Fruit fly (Drosophila melanogaster) whole organism, embryonic: ENCODE data around the gene CG43338.

Experiments
- Awh ChIP-seq: fragments of 200-800 bp; sonication (Bioruptor generic); IDR thresholded peaks from 2 replicates; pipeline ENCODE4, ENCODE4 v1.3.6; 2022; ENCODE audit warnings: missing biosample characterization, missing genetic modification characterization
- CG34376 ChIP-seq: fragments of 200-800 bp; sonication (Bioruptor generic); optimal IDR thresholded peaks from 2 replicates; lab custom pipeline; 2018; ENCODE audit warnings: missing biosample characterization, mild to moderate bottlenecking, missing genetic modification characterization
- CG3995 ChIP-seq: fragments of 200-800 bp; sonication (Bioruptor generic); optimal IDR thresholded peaks from 3 replicates; lab custom pipeline; 2016; ENCODE audit warnings: missing biosample characterization, missing genetic modification characterization
- CG4707 ChIP-seq: fragments of 200-800 bp; sonication (Bioruptor generic); optimal IDR thresholded peaks from 2 replicates; lab custom pipeline; 2018; ENCODE audit warnings: missing biosample characterization, mild to moderate bottlenecking, missing genetic modification characterization, moderate library complexity
- D19B ChIP-seq: fragments of 200-800 bp; sonication (Bioruptor generic); optimal IDR thresholded peaks from 2 replicates; lab custom pipeline; 2017; ENCODE audit warnings: missing biosample characterization, mild to moderate bottlenecking, missing genetic modification characterization
- Drgx ChIP-seq: fragments of 200-800 bp; sonication (Bioruptor generic); IDR thresholded peaks from 2 replicates; pipeline ENCODE4 v1.3.6; 2022; ENCODE audit warnings: missing biosample characterization, missing genetic modification characterization
- Hmx ChIP-seq: fragments of 200-800 bp; sonication (Bioruptor generic); optimal IDR thresholded peaks from 2 replicates; lab custom pipeline; 2016; ENCODE audit warnings: missing biosample characterization, missing genetic modification characterization
- Hsf ChIP-seq: fragments of 200-800 bp; sonication (Bioruptor generic); optimal IDR thresholded peaks from 3 replicates; lab custom pipeline; 2016; ENCODE audit warnings: missing biosample characterization, missing genetic modification characterization
- YL-1 ChIP-seq: fragments of 200-800 bp; sonication (Bioruptor generic); optimal IDR thresholded peaks from 3 replicates; lab custom pipeline; 2017; ENCODE audit warnings: missing biosample characterization, mild to moderate bottlenecking, missing genetic modification characterization
- ase ChIP-seq: fragments of 200-800 bp; sonication (Bioruptor generic); IDR thresholded peaks from 3 replicates; pipeline ENCODE4 v1.3.6; 2022; ENCODE audit warnings: missing biosample characterization, missing genetic modification characterization
- da ChIP-seq: fragments of 200-800 bp; sonication (Bioruptor generic); optimal IDR thresholded peaks from 2 replicates; lab custom pipeline; 2016; ENCODE audit warnings: missing biosample characterization, missing genetic modification characterization
- lbe ChIP-seq: fragments of 200-800 bp; sonication (Bioruptor generic); optimal IDR thresholded peaks from 2 replicates; lab custom pipeline; 2016; ENCODE audit warnings: missing biosample characterization, mild to moderate bottlenecking, missing genetic modification characterization
- zen ChIP-seq: fragments of 200-800 bp; sonication (Bioruptor generic); optimal IDR thresholded peaks from 3 replicates; lab custom pipeline; 2018; ENCODE audit warnings: missing biosample characterization, mild to moderate bottlenecking, missing genetic modification characterization, moderate library complexity

- TF ChIP-seq Drgx (GFP tag; lab: Robert Waterston, UW), result peak; percentile 82
- no peak for TF ChIP-seq D19B (GFP tag; lab: Kevin White, UChicago)
- TF ChIP-seq YL-1 (GFP tag; lab: Kevin White, UChicago), result no peak
- TF ChIP-seq CG3995, result no peak
- no peak for TF ChIP-seq da (GFP tag; lab: Kevin White, UChicago)
- no peak for TF ChIP-seq ase
- TF ChIP-seq zen (tag; lab: Kevin White, UChicago), result no peak
- TF ChIP-seq lbe (GFP tag; lab: Kevin White, UChicago), result no peak
- TF ChIP-seq Awh (GFP tag; lab: Robert Waterston, UW), result 0 out of 2 replicates have a peak, but pooled peaks have one; percentile 4
- no peak for TF ChIP-seq CG4707 (GFP tag; lab: Kevin White, UChicago)
- no peak for TF ChIP-seq Hsf
- TF ChIP-seq CG34376 (GFP tag; lab: Kevin White, UChicago), result no peak
- no peak for TF ChIP-seq Hmx
Measured at dm6 chr2L:18628104-18628503, 42.9 kb downstream of the CG43338 start.
